Fruit fly (Drosophila melanogaster): ENCODE data around the gene AstA-R2.

dm6 chr3R:28695993-28696392 lies 48.6 kb downstream of the AstA-R2 start, which contains the start of gene htt:
- TF ChIP-seq CTCF (optimal IDR thresholded peaks at IDR 0.05) (peak in 1 of 2 experiments; percentile 7), CG8478 (optimal IDR thresholded peaks at IDR 0.05) (no peak)
